Fruit fly (Drosophila melanogaster) whole organism, wandering third instar larva: ENCODE measurements around the gene CG18135.

Experiments used
- HLH106 ChIP-seq: fragments of 200-800 bp; optimal IDR thresholded peaks from 3 replicates; lab custom pipeline; 2019; ENCODE audit warnings: missing biosample characterization, mild to moderate bottlenecking, missing genetic modification characterization, moderate library complexity
- Hnf4 ChIP-seq: fragments of 200-800 bp; sonication (Bioruptor generic); optimal IDR thresholded peaks from 2 replicates; lab custom pipeline; 2016; ENCODE audit warnings: missing biosample characterization, mild to moderate bottlenecking, missing genetic modification characterization
- Hr83 ChIP-seq: fragments of 200-300 bp; sonication (Bioruptor generic); optimal IDR thresholded peaks from 2 replicates; lab custom pipeline; 2016; ENCODE audit warnings: missing biosample characterization, mild to moderate bottlenecking, missing genetic modification characterization, moderate library complexity; ENCODE audit not compliant: poor library complexity, severe bottlenecking
- Jra ChIP-seq: sonication (Bioruptor generic); optimal IDR thresholded peaks from 2 replicates; lab custom pipeline; 2016; ENCODE audit warnings: missing biosample characterization, missing genetic modification characterization
- OdsH ChIP-seq: fragments of 200-800 bp; sonication (Bioruptor generic); optimal IDR thresholded peaks from 2 replicates; lab custom pipeline; 2016; ENCODE audit warnings: missing biosample characterization, mild to moderate bottlenecking, missing genetic modification characterization
- br ChIP-seq: fragments of 200-800 bp; sonication (Bioruptor generic); optimal IDR thresholded peaks from 2 replicates; lab custom pipeline; 2016; ENCODE audit warnings: missing biosample characterization, missing genetic modification characterization
- brk ChIP-seq: fragments of 200-800 bp; sonication (Bioruptor generic); optimal IDR thresholded peaks from 2 replicates; lab custom pipeline; 2016; ENCODE audit warnings: missing biosample characterization, mild to moderate bottlenecking, missing genetic modification characterization
- dmrt93B ChIP-seq: fragments of 200-800 bp; sonication (Bioruptor generic); optimal IDR thresholded peaks from 2 replicates; lab custom pipeline; 2018; ENCODE audit warnings: missing biosample characterization, mild to moderate bottlenecking, missing genetic modification characterization
- foxo ChIP-seq, 2 experiments: fragments of 200-800 bp; sonication (Bioruptor generic); optimal IDR thresholded peaks; 2 replicates in 1 of 2; 3 replicates in 1 of 2; lab custom pipeline; 2016 to 2017; ENCODE audit warnings: missing biosample characterization in 2 of 2, missing genetic modification characterization in 2 of 2

- TF ChIP-seq Jra (GFP tag; lab: Kevin White, UChicago) (no peak), foxo (GFP tag; optimal IDR thresholded peaks at IDR 0.05; lab: Kevin White, UChicago) (no peak), br (no peak), Hr83 (no peak), OdsH (GFP tag; lab: Kevin White, UChicago) (no peak), dmrt93B (GFP tag; lab: Kevin White, UChicago) (no peak), Hnf4 (GFP tag; lab: Kevin White, UChicago) (no peak), brk (GFP tag; lab: Kevin White, UChicago) (no peak), HLH106 (tag; lab: Kevin White, UChicago) (no peak)
Observed at dm6 chr3L:18952399-18952798, 45.7 kb downstream of the CG18135 start.
